Fruit fly (Drosophila melanogaster) whole organism, prepupa: ENCODE measurements around the gene Ir68b.
A peak's percentile ranks its signal among the peaks of the same experiment; 100 is the strongest.

Experiments
- Blimp-1 ChIP-seq: fragments of 200-800 bp; sonication (Bioruptor generic); optimal IDR thresholded peaks from 3 replicates; lab custom pipeline; 2017; ENCODE audit warnings: missing biosample characterization, missing genetic modification characterization, mild to moderate bottlenecking, moderate library complexity, missing genetic modification reagents
- CG1621 ChIP-seq: fragments of 200-800 bp; sonication (Bioruptor generic); optimal IDR thresholded peaks from 3 replicates; lab custom pipeline; 2018; ENCODE audit warnings: missing biosample characterization, mild to moderate bottlenecking, missing genetic modification characterization
- CG31627 ChIP-seq: fragments of 200-800 bp; sonication (Bioruptor generic); optimal IDR thresholded peaks from 3 replicates; lab custom pipeline; 2016; ENCODE audit warnings: missing biosample characterization, missing genetic modification characterization
- CG34406 ChIP-seq: fragments of 200-800 bp; sonication (Bioruptor generic); optimal IDR thresholded peaks from 3 replicates; lab custom pipeline; 2016; ENCODE audit warnings: missing biosample characterization, missing genetic modification characterization
- CG3919 ChIP-seq: fragments of 200-800 bp; sonication (Bioruptor generic); optimal IDR thresholded peaks from 3 replicates; lab custom pipeline; 2016; ENCODE audit warnings: missing biosample characterization, missing genetic modification characterization
- CG6163 ChIP-seq: fragments of 200-800 bp; sonication (Bioruptor generic); IDR thresholded peaks from 3 replicates; pipeline ENCODE4 v1.3.6; 2022; ENCODE audit warnings: missing biosample characterization, missing genetic modification characterization
- CG6276 ChIP-seq: fragments of 200-800 bp; sonication (Bioruptor generic); optimal IDR thresholded peaks from 2 replicates; lab custom pipeline; 2017; ENCODE audit warnings: missing biosample characterization, mild to moderate bottlenecking, missing genetic modification characterization
- CG6792 ChIP-seq: fragments of 200-800 bp; sonication (Bioruptor generic); optimal IDR thresholded peaks from 3 replicates; lab custom pipeline; 2016; ENCODE audit warnings: missing biosample characterization, missing genetic modification characterization
- CG6808 ChIP-seq: fragments of 200-800 bp; sonication (Bioruptor generic); optimal IDR thresholded peaks from 3 replicates; lab custom pipeline; 2017; ENCODE audit warnings: missing biosample characterization, missing genetic modification characterization, mild to moderate bottlenecking, moderate library complexity, missing genetic modification reagents
- CG6854 ChIP-seq: fragments of 200-800 bp; sonication (Bioruptor generic); optimal IDR thresholded peaks from 2 replicates; lab custom pipeline; 2017; ENCODE audit warnings: missing biosample characterization, mild to moderate bottlenecking, missing genetic modification characterization
- CG8119 ChIP-seq: fragments of 200-800 bp; sonication (Bioruptor generic); IDR thresholded peaks from 3 replicates; pipeline ENCODE4 v1.3.6; 2022; ENCODE audit warnings: missing biosample characterization, missing genetic modification characterization
- CG9139 ChIP-seq: fragments of 200-800 bp; sonication (Bioruptor generic); optimal IDR thresholded peaks from 3 replicates; lab custom pipeline; 2017; ENCODE audit warnings: missing biosample characterization, mild to moderate bottlenecking, missing genetic modification characterization
- Eip75B ChIP-seq: fragments of 200-800 bp; sonication (Bioruptor generic); optimal IDR thresholded peaks from 3 replicates; lab custom pipeline; 2016; ENCODE audit warnings: missing biosample characterization, missing genetic modification characterization
- Hr39 ChIP-seq: fragments of 200-800 bp; sonication (Bioruptor generic); optimal IDR thresholded peaks from 2 replicates; lab custom pipeline; 2016; ENCODE audit warnings: missing biosample characterization, missing genetic modification characterization
- Met ChIP-seq: fragments of 200-800 bp; sonication (Bioruptor generic); optimal IDR thresholded peaks from 3 replicates; lab custom pipeline; 2016; ENCODE audit warnings: missing biosample characterization, missing genetic modification characterization
- OdsH ChIP-seq: fragments of 200-800 bp; sonication (Bioruptor generic); optimal IDR thresholded peaks from 3 replicates; lab custom pipeline; 2016; ENCODE audit warnings: missing biosample characterization, missing genetic modification characterization
- Smox ChIP-seq: fragments of 200-800 bp; sonication (Bioruptor generic); optimal IDR thresholded peaks from 3 replicates; lab custom pipeline; 2016; ENCODE audit warnings: missing biosample characterization, missing genetic modification characterization
- Sox102F ChIP-seq: fragments of 200-800 bp; sonication (Bioruptor generic); optimal IDR thresholded peaks from 2 replicates; lab custom pipeline; 2016; ENCODE audit warnings: missing biosample characterization, mild to moderate bottlenecking, missing genetic modification characterization
- achi ChIP-seq: fragments of 200-800 bp; sonication (Bioruptor generic); optimal IDR thresholded peaks from 3 replicates; lab custom pipeline; 2016; ENCODE audit warnings: missing biosample characterization, missing genetic modification characterization
- cyc ChIP-seq: fragments of 200-800 bp; sonication (Bioruptor generic); optimal IDR thresholded peaks from 3 replicates; lab custom pipeline; 2016; ENCODE audit warnings: missing biosample characterization, missing genetic modification characterization
- dsx ChIP-seq: fragments of 200-800 bp; optimal IDR thresholded peaks from 3 replicates; lab custom pipeline; 2019; ENCODE audit warnings: missing biosample characterization, mild to moderate bottlenecking, missing genetic modification characterization, moderate library complexity; ENCODE audit not compliant: poor library complexity, severe bottlenecking
- eg ChIP-seq: fragments of 200-800 bp; sonication (Bioruptor generic); IDR thresholded peaks from 3 replicates; pipeline ENCODE4 v1.3.6; 2022; ENCODE audit warnings: missing biosample characterization, missing genetic modification characterization
- esn ChIP-seq: fragments of 200-800 bp; sonication (Bioruptor generic); optimal IDR thresholded peaks from 2 replicates; lab custom pipeline; 2016; ENCODE audit warnings: missing biosample characterization, mild to moderate bottlenecking, missing genetic modification characterization, moderate library complexity
- fd59A ChIP-seq: fragments of 200-800 bp; sonication (Bioruptor generic); optimal IDR thresholded peaks from 2 replicates; lab custom pipeline; 2017; ENCODE audit warnings: missing biosample characterization, mild to moderate bottlenecking, missing genetic modification characterization, missing genetic modification reagents
- fd85E ChIP-seq: fragments of 200-800 bp; sonication (Bioruptor generic); optimal IDR thresholded peaks from 3 replicates; lab custom pipeline; 2016; ENCODE audit warnings: missing biosample characterization, missing genetic modification characterization
- lz ChIP-seq: fragments of 200-800 bp; sonication (Bioruptor generic); optimal IDR thresholded peaks from 3 replicates; lab custom pipeline; 2016; ENCODE audit warnings: missing biosample characterization, missing genetic modification characterization
- net ChIP-seq: fragments of 200-800 bp; sonication (Bioruptor generic); optimal IDR thresholded peaks from 3 replicates; lab custom pipeline; 2016; ENCODE audit warnings: missing biosample characterization, missing genetic modification characterization
- pdm3 ChIP-seq: fragments of 200-800 bp; sonication (Bioruptor generic); optimal IDR thresholded peaks from 3 replicates; lab custom pipeline; 2016; ENCODE audit warnings: missing biosample characterization, missing genetic modification characterization
- salr ChIP-seq, 2 experiments: fragments of 200-800 bp; sonication (Bioruptor generic); optimal IDR thresholded peaks; 3 replicates each; lab custom pipeline; 2016 to 2018; ENCODE audit warnings: missing biosample characterization in 2 of 2, missing genetic modification characterization in 2 of 2, mild to moderate bottlenecking in 1 of 2
- spab ChIP-seq: fragments of 200-800 bp; sonication (Bioruptor generic); optimal IDR thresholded peaks from 2 replicates; lab custom pipeline; 2017; ENCODE audit warnings: missing biosample characterization, mild to moderate bottlenecking, missing genetic modification characterization, missing genetic modification reagents
- svp ChIP-seq: fragments of 200-800 bp; sonication (Bioruptor generic); peaks from one replicate; lab custom pipeline; 2016; ENCODE audit warnings: missing biosample characterization, missing genetic modification characterization
- topi ChIP-seq: fragments of 200-800 bp; sonication (Bioruptor generic); optimal IDR thresholded peaks from 3 replicates; lab custom pipeline; 2016; ENCODE audit warnings: missing biosample characterization, missing genetic modification characterization
- vri ChIP-seq: fragments of 200-800 bp; sonication (Bioruptor generic); optimal IDR thresholded peaks from 3 replicates; lab custom pipeline; 2016; ENCODE audit warnings: missing biosample characterization, mild to moderate bottlenecking, missing genetic modification characterization

Ir68b gene

DNA sequence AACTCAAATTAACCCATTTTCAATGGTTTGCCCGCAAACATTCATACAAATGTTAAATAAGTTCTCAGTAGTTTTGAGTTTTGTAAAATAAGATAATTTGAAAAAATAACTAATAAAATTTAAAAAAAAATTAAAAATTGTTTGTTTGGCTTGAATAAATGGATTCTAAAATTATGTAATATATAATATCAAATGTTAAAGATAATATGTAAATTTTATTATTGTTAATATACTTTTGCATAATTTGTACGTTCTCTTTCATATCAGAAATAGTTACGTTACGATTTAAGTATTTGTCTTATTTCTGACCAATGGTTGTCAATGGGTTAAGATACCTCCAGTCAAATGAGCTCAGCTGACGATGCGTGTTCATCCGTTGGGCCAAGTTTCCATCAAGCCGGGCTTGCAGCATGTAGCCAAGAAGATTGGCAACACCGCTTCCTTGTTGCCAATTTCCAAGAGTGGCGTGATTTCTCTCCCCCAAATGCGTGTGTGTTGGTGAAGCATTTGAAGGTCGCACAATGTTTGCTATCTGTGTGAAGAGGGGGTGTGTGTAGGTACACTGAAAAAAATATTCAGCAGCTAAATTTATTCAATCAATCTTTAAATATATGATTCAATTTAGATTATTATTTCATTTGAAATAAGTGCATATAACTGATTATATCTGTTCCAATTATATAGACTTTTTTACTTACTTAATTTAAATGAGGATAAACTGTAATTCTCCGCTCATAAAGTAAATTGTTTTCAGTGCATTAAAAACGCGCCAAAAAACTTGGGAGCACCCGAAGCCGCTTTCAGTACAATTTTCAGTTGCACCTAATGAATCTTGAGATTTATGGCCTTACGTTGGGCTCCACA, 30.2 kb downstream of the Ir68b start (continued):
- TF ChIP-seq net (GFP tag; lab: Kevin White, UChicago) (peak; percentile 42), CG6792 (GFP tag; lab: Kevin White, UChicago) (peak; percentile 21), CG34406 (GFP tag; lab: Kevin White, UChicago) (peak; percentile 55), vri (GFP tag; lab: Kevin White, UChicago) (peak; percentile 26), CG6808 (peak; percentile 42), Blimp-1 (peak; percentile 2), Eip75B (peak; percentile 51), salr (GFP tag; optimal IDR thresholded peaks at IDR 0.05; lab: Kevin White, UChicago) (peak in 1 of 2 experiments; percentile 32), OdsH (GFP tag; lab: Kevin White, UChicago) (peak; percentile 34), CG1621 (tag; lab: Kevin White, UChicago) (peak; percentile 6), Smox (peak; percentile 66), CG3919 (GFP tag; lab: Kevin White, UChicago) (peak; percentile 66), eg (GFP tag; lab: Robert Waterston, UW) (peak; percentile 54; the same call in 1 of the 3 replicates), CG6276 (peak; percentile 57), CG9139 (GFP tag; lab: Kevin White, UChicago) (peak; percentile 48), CG6854 (GFP tag; lab: Kevin White, UChicago) (peak; percentile 34), fd59A (GFP tag; lab: Kevin White, UChicago) (peak; percentile 19), cyc (peak; percentile 59)

dm6 chr3L:12095960-12096359, 31.2 kb downstream of the Ir68b start:
- TF ChIP-seq CG6808 (no peak), Hr39 (peak; percentile 1), dsx (GFP tag; lab: Kevin White, UChicago) (no peak), svp (GFP tag; lab: Kevin White, UChicago) (peak; percentile 69), CG3919 (GFP tag; lab: Kevin White, UChicago) (no peak), Eip75B (peak; percentile 2), esn (GFP tag; lab: Kevin White, UChicago) (peak; percentile 66), cyc (peak; percentile 28), pdm3 (GFP tag; lab: Kevin White, UChicago) (peak; percentile 16), CG31627 (GFP tag; lab: Kevin White, UChicago) (peak; percentile 8), lz (peak; percentile 31), Smox (peak; percentile 31), topi (peak; percentile 20), OdsH (GFP tag; lab: Kevin White, UChicago) (peak; percentile 2), CG34406 (GFP tag; lab: Kevin White, UChicago) (peak; percentile 4), Sox102F (GFP tag; lab: Kevin White, UChicago) (no peak), Met (GFP tag; lab: Kevin White, UChicago) (peak; percentile 37)

dm6 chr3L:12092860-12093359, 34.3 kb downstream of the Ir68b start:
- TF ChIP-seq esn (GFP tag; lab: Kevin White, UChicago) (no peak), CG8119 (GFP tag; lab: Robert Waterston, UW) (no peak), achi (GFP tag; lab: Kevin White, UChicago) (no peak), Sox102F (GFP tag; lab: Kevin White, UChicago) (no peak), topi (no peak), fd85E (GFP tag; lab: Kevin White, UChicago) (no peak), CG6163 (GFP tag; lab: Robert Waterston, UW) (0 out of 3 replicates have a peak, but pooled peaks have one; percentile 9), spab (GFP tag; lab: Kevin White, UChicago) (no peak)
